Fruit fly (Drosophila melanogaster) whole organism, prepupa: ENCODE measurements around the gene ovm.

Source experiments
- CG10631 ChIP-seq: fragments of 200-800 bp; sonication (Bioruptor generic); optimal IDR thresholded peaks from 2 replicates; lab custom pipeline; 2016; ENCODE audit warnings: missing biosample characterization, missing genetic modification characterization
- CG10669 ChIP-seq: fragments of 200-800 bp; sonication (Bioruptor generic); optimal IDR thresholded peaks from 3 replicates; lab custom pipeline; 2018; ENCODE audit warnings: missing biosample characterization, mild to moderate bottlenecking, missing genetic modification characterization, moderate library complexity
- CG11902 ChIP-seq: fragments of 200-800 bp; sonication (Bioruptor generic); optimal IDR thresholded peaks from 3 replicates; lab custom pipeline; 2016; ENCODE audit warnings: missing biosample characterization, missing genetic modification characterization
- CG15336 ChIP-seq: fragments of 200-800 bp; sonication (Bioruptor generic); IDR thresholded peaks from 2 replicates; pipeline ENCODE4 v1.3.6; 2022; ENCODE audit warnings: missing biosample characterization, missing genetic modification characterization
- CG1621 ChIP-seq: fragments of 200-800 bp; sonication (Bioruptor generic); optimal IDR thresholded peaks from 3 replicates; lab custom pipeline; 2018; ENCODE audit warnings: missing biosample characterization, mild to moderate bottlenecking, missing genetic modification characterization
- CG3032 ChIP-seq: fragments of 200-800 bp; optimal IDR thresholded peaks from 2 replicates; lab custom pipeline; 2019; ENCODE audit warnings: missing biosample characterization, mild to moderate bottlenecking, missing genetic modification characterization, moderate library complexity
- CG32006 ChIP-seq: fragments of 200-800 bp; sonication (Bioruptor generic); optimal IDR thresholded peaks from 3 replicates; lab custom pipeline; 2017; ENCODE audit warnings: missing biosample characterization, mild to moderate bottlenecking, missing genetic modification characterization
- CG34406 ChIP-seq: fragments of 200-800 bp; sonication (Bioruptor generic); optimal IDR thresholded peaks from 3 replicates; lab custom pipeline; 2016; ENCODE audit warnings: missing biosample characterization, missing genetic modification characterization
- CG6163 ChIP-seq: fragments of 200-800 bp; sonication (Bioruptor generic); IDR thresholded peaks from 3 replicates; pipeline ENCODE4 v1.3.6; 2022; ENCODE audit warnings: missing biosample characterization, missing genetic modification characterization
- CG6276 ChIP-seq: fragments of 200-800 bp; sonication (Bioruptor generic); optimal IDR thresholded peaks from 2 replicates; lab custom pipeline; 2017; ENCODE audit warnings: missing biosample characterization, mild to moderate bottlenecking, missing genetic modification characterization
- CG6854 ChIP-seq: fragments of 200-800 bp; sonication (Bioruptor generic); optimal IDR thresholded peaks from 2 replicates; lab custom pipeline; 2017; ENCODE audit warnings: missing biosample characterization, mild to moderate bottlenecking, missing genetic modification characterization
- CG8119 ChIP-seq: fragments of 200-800 bp; sonication (Bioruptor generic); IDR thresholded peaks from 3 replicates; pipeline ENCODE4 v1.3.6; 2022; ENCODE audit warnings: missing biosample characterization, missing genetic modification characterization
- CG8319 ChIP-seq: fragments of 200-800 bp; sonication (Bioruptor generic); optimal IDR thresholded peaks from 3 replicates; lab custom pipeline; 2016; ENCODE audit warnings: missing biosample characterization, missing genetic modification characterization
- CG8632 ChIP-seq: fragments of 200-800 bp; sonication (Bioruptor generic); optimal IDR thresholded peaks from 3 replicates; lab custom pipeline; 2016; ENCODE audit warnings: missing biosample characterization, missing genetic modification characterization
- CG9139 ChIP-seq: fragments of 200-800 bp; sonication (Bioruptor generic); optimal IDR thresholded peaks from 3 replicates; lab custom pipeline; 2017; ENCODE audit warnings: missing biosample characterization, mild to moderate bottlenecking, missing genetic modification characterization
- Eip78C ChIP-seq: fragments of 200-800 bp; sonication (Bioruptor generic); peaks from one replicate; lab custom pipeline; 2016; ENCODE audit warnings: missing biosample characterization, missing genetic modification characterization
- Eip93F ChIP-seq: fragments of 200-800 bp; sonication (Bioruptor generic); optimal IDR thresholded peaks from 2 replicates; lab custom pipeline; 2016; ENCODE audit warnings: missing biosample characterization, mild to moderate bottlenecking, missing genetic modification characterization
- Ets96B ChIP-seq: fragments of 200-800 bp; optimal IDR thresholded peaks from 2 replicates; lab custom pipeline; 2019; ENCODE audit warnings: missing biosample characterization, mild to moderate bottlenecking, missing genetic modification characterization, moderate library complexity
- Hr38 ChIP-seq: sonication (Bioruptor generic); optimal IDR thresholded peaks from 2 replicates; lab custom pipeline; 2016; ENCODE audit warnings: missing biosample characterization, missing genetic modification characterization
- Hr39 ChIP-seq: fragments of 200-800 bp; sonication (Bioruptor generic); optimal IDR thresholded peaks from 2 replicates; lab custom pipeline; 2016; ENCODE audit warnings: missing biosample characterization, missing genetic modification characterization
- Lpt ChIP-seq: fragments of 200-800 bp; sonication (Bioruptor generic); optimal IDR thresholded peaks from 3 replicates; lab custom pipeline; 2016; ENCODE audit warnings: missing biosample characterization, missing genetic modification characterization
- Sox102F ChIP-seq: fragments of 200-800 bp; sonication (Bioruptor generic); optimal IDR thresholded peaks from 2 replicates; lab custom pipeline; 2016; ENCODE audit warnings: missing biosample characterization, mild to moderate bottlenecking, missing genetic modification characterization
- Sox14 ChIP-seq: fragments of 200-800 bp; sonication (Bioruptor generic); optimal IDR thresholded peaks from 3 replicates; lab custom pipeline; 2016; ENCODE audit warnings: missing biosample characterization, missing genetic modification characterization
- achi ChIP-seq: fragments of 200-800 bp; sonication (Bioruptor generic); optimal IDR thresholded peaks from 3 replicates; lab custom pipeline; 2016; ENCODE audit warnings: missing biosample characterization, missing genetic modification characterization
- cyc ChIP-seq: fragments of 200-800 bp; sonication (Bioruptor generic); optimal IDR thresholded peaks from 3 replicates; lab custom pipeline; 2016; ENCODE audit warnings: missing biosample characterization, missing genetic modification characterization
- dac ChIP-seq: fragments of 200-800 bp; sonication (Bioruptor generic); optimal IDR thresholded peaks from 2 replicates; lab custom pipeline; 2017; ENCODE audit warnings: missing biosample characterization, mild to moderate bottlenecking, missing genetic modification characterization
- esn ChIP-seq: fragments of 200-800 bp; sonication (Bioruptor generic); optimal IDR thresholded peaks from 2 replicates; lab custom pipeline; 2016; ENCODE audit warnings: missing biosample characterization, mild to moderate bottlenecking, missing genetic modification characterization, moderate library complexity
- fkh ChIP-seq: fragments of 200-800 bp; sonication (Bioruptor generic); optimal IDR thresholded peaks from 3 replicates; lab custom pipeline; 2017; ENCODE audit warnings: missing biosample characterization, mild to moderate bottlenecking, missing genetic modification characterization, moderate library complexity
- lz ChIP-seq: fragments of 200-800 bp; sonication (Bioruptor generic); optimal IDR thresholded peaks from 3 replicates; lab custom pipeline; 2016; ENCODE audit warnings: missing biosample characterization, missing genetic modification characterization
- pdm3 ChIP-seq: fragments of 200-800 bp; sonication (Bioruptor generic); optimal IDR thresholded peaks from 3 replicates; lab custom pipeline; 2016; ENCODE audit warnings: missing biosample characterization, missing genetic modification characterization
- svp ChIP-seq: fragments of 200-800 bp; sonication (Bioruptor generic); peaks from one replicate; lab custom pipeline; 2016; ENCODE audit warnings: missing biosample characterization, missing genetic modification characterization

The ovm gene

DNA sequence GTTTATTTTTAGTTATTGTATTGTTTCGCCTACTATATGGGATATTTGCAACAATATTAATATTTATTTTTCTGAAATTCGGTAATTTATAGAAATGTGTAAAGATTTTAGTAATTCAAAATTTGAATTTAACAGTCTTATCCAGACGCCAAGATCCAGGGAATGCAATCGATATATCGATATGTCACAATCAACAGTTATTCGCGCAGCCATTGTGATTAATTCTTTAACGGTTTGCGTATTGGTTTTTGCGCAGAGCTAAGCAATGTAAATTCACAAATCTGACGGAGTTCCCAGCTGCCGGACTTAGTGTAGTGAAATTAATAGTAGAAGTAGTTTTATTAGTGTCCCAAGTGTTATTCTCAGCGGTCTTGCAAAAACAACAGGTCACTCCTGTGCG, 26.4 kb downstream of the ovm start, which contains the start of gene ND-15:
Gene ND-15, plus strand, starts transcription at position 298 of the 400 bp plus-strand sequence.
- TF ChIP-seq svp (peak; percentile 21), CG3032 (tag; lab: Kevin White, UChicago) (no peak), CG9139 (GFP tag; lab: Kevin White, UChicago) (no peak), Ets96B (tag; lab: Kevin White, UChicago) (no peak)

dm6 chr2L:110046-110445, 30.7 kb downstream of the ovm start:
- no peak for TF ChIP-seq CG8319 (GFP tag; lab: Kevin White, UChicago)

- TF ChIP-seq fkh (GFP tag; lab: Kevin White, UChicago), result peak; percentile 32
- TF ChIP-seq svp, result peak; percentile 68
- peak; percentile 85 for TF ChIP-seq CG1621 (tag; lab: Kevin White, UChicago)
- 0 out of 2 replicates have a peak, but pooled peaks have one; percentile 36 for TF ChIP-seq CG15336 (GFP tag; lab: Robert Waterston, UW)
- no peak for TF ChIP-seq Sox14 (GFP tag; lab: Kevin White, UChicago)
- no peak for TF ChIP-seq Hr39 (GFP tag; lab: Kevin White, UChicago)
Observed at dm6 chr2L:109098-109799, 31.5 kb downstream of the ovm start.

dm6 chr2L:107476-108436, 33.0 kb downstream of the ovm start:
- TF ChIP-seq Eip78C (peak; percentile 47), esn (GFP tag; lab: Kevin White, UChicago) (peak; percentile 6), svp (no peak), CG6854 (GFP tag; lab: Kevin White, UChicago) (peak; percentile 71), CG34406 (GFP tag; lab: Kevin White, UChicago) (no peak), CG6163 (GFP tag; lab: Robert Waterston, UW) (no peak), CG8119 (no peak), CG10669 (GFP tag; lab: Kevin White, UChicago) (no peak), achi (GFP tag; lab: Kevin White, UChicago) (no peak), Sox14 (GFP tag; lab: Kevin White, UChicago) (peak; percentile 86)

dm6 chr2L:107032-107431, 33.8 kb downstream of the ovm start:
- TF ChIP-seq cyc (GFP tag; lab: Kevin White, UChicago), result no peak
- TF ChIP-seq Sox102F (GFP tag; lab: Kevin White, UChicago), result no peak
- TF ChIP-seq CG11902 (GFP tag; lab: Kevin White, UChicago), result no peak
- TF ChIP-seq Lpt (GFP tag; lab: Kevin White, UChicago), result no peak
- TF ChIP-seq CG32006 (GFP tag; lab: Kevin White, UChicago), result no peak
- TF ChIP-seq Hr38 (GFP tag; lab: Kevin White, UChicago), result no peak
- no peak for TF ChIP-seq dac (GFP tag; lab: Kevin White, UChicago)
- no peak for TF ChIP-seq CG15336 (GFP tag; lab: Robert Waterston, UW)
- TF ChIP-seq CG10631 (GFP tag; lab: Kevin White, UChicago), result no peak
- TF ChIP-seq pdm3, result no peak
- no peak for TF ChIP-seq CG8632 (GFP tag; lab: Kevin White, UChicago)
- no peak for TF ChIP-seq Eip93F (GFP tag; lab: Kevin White, UChicago)
- no peak for TF ChIP-seq svp
- TF ChIP-seq lz (GFP tag; lab: Kevin White, UChicago), result no peak
- no peak for TF ChIP-seq Sox14 (GFP tag; lab: Kevin White, UChicago)
- TF ChIP-seq CG6276 (GFP tag; lab: Kevin White, UChicago), result no peak
- no peak for TF ChIP-seq Eip78C
